Worm (Caenorhabditis elegans): ENCODE results near the gene str-198.

ce11 chrV:16002288-16002687 lies 45.3 kb upstream of the str-198 start, which contains the start of gene nhr-63:
- no peak for TF ChIP-seq nhr-76 (tag; optimal IDR thresholded peaks at IDR 0.05)
- no peak for TF ChIP-seq ztf-11 (tag; optimal IDR thresholded peaks at IDR 0.05)
- no peak for TF ChIP-seq ceh-43 (GFP tag; optimal IDR thresholded peaks at IDR 0.05)
- TF ChIP-seq nhr-12 (tag; optimal IDR thresholded peaks at IDR 0.05) = no peak
- TF ChIP-seq cnd-1 (tag; optimal IDR thresholded peaks at IDR 0.05) = no peak

All from whole organism, mixed stage, embryonic.